Fruit fly (Drosophila melanogaster): Measurements from ENCODE around the gene Dora.

DNA sequence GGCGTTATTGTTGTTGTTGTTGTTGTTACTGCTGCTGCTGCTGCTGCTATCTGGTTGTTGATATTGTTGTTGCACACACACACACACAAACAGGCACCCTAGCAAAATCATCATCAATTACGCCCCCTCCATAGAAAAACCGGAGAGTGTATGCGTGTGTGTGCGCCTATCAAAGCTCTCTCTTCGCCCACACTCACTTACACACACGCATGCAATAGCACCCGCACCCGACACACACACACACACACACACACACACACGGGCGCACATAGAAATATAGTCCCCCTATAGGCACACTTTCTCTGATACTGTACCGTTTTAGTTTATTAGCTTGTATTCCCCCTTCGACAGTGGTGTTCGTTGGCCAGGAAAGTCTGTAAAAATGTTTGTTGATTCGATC lies 49.4 kb upstream of the Dora start:
- no peak for TF ChIP-seq CG7045 (GFP tag; optimal IDR thresholded peaks at IDR 0.05)
- TF ChIP-seq Hr96 (GFP tag; optimal IDR thresholded peaks at IDR 0.05): no peak
- TF ChIP-seq cnc (optimal IDR thresholded peaks at IDR 0.05): no peak
- no peak for TF ChIP-seq kay (GFP tag; ENCODE audit: borderline replicate concordance)
- TF ChIP-seq Crg-1 (GFP tag; optimal IDR thresholded peaks at IDR 0.05): no peak
- TF ChIP-seq toe (GFP tag; optimal IDR thresholded peaks at IDR 0.05): no peak
- no peak for TF ChIP-seq bab1 (GFP tag; optimal IDR thresholded peaks at IDR 0.05)
- TF ChIP-seq Clk (GFP tag; optimal IDR thresholded peaks at IDR 0.05): no peak
- no peak for TF ChIP-seq ovo (GFP tag; optimal IDR thresholded peaks at IDR 0.05)
